Fruit fly (Drosophila melanogaster): ENCODE data around the gene Prim1.

dm6 chr3L:8325559-8325958 is 14.6 kb upstream of the Prim1 start, which contains the start of gene CG34461:
- TF ChIP-seq CG8478 (optimal IDR thresholded peaks at IDR 0.05) (no peak), CTCF (optimal IDR thresholded peaks at IDR 0.05) (no peak)

All from S2 (cell line).